Fruit fly (Drosophila melanogaster) whole organism, embryonic: ENCODE results near the gene Cyp313a1.

Experiments used
- CG10267 ChIP-seq: fragments of 200-800 bp; sonication (Bioruptor generic); optimal IDR thresholded peaks from 2 replicates; lab custom pipeline; 2018; ENCODE audit warnings: missing biosample characterization, mild to moderate bottlenecking, missing genetic modification characterization, moderate library complexity
- CG10979 ChIP-seq: fragments of 200-800 bp; sonication (Bioruptor generic); optimal IDR thresholded peaks from 2 replicates; lab custom pipeline; 2018; ENCODE audit warnings: missing biosample characterization, mild to moderate bottlenecking, missing genetic modification characterization, moderate library complexity
- CG11085 ChIP-seq: fragments of 200-800 bp; sonication (Bioruptor generic); IDR thresholded peaks from 2 replicates; pipeline ENCODE4 v1.3.6; 2022; ENCODE audit warnings: missing biosample characterization, missing genetic modification characterization
- CG11093 ChIP-seq: fragments of 200-800 bp; sonication (Bioruptor generic); IDR thresholded peaks from 3 replicates; pipeline ENCODE4 v1.3.6; 2022; ENCODE audit warnings: missing biosample characterization, missing genetic modification characterization
- CG12744 ChIP-seq: fragments of 200-800 bp; sonication (Bioruptor generic); optimal IDR thresholded peaks from 2 replicates; lab custom pipeline; 2016; ENCODE audit warnings: missing biosample characterization, missing genetic modification characterization
- CG13296 ChIP-seq: fragments of 200-800 bp; sonication (Bioruptor generic); optimal IDR thresholded peaks from 3 replicates; lab custom pipeline; 2018; ENCODE audit warnings: missing biosample characterization, mild to moderate bottlenecking, missing genetic modification characterization
- CG15011 ChIP-seq: fragments of 200-800 bp; sonication (Bioruptor generic); optimal IDR thresholded peaks from 3 replicates; lab custom pipeline; 2018; ENCODE audit warnings: missing biosample characterization, mild to moderate bottlenecking, missing genetic modification characterization
- CG17912 ChIP-seq: fragments of 200-800 bp; sonication (Bioruptor generic); optimal IDR thresholded peaks from 2 replicates; lab custom pipeline; 2018; ENCODE audit warnings: missing biosample characterization, mild to moderate bottlenecking, missing genetic modification characterization
- CG2129 ChIP-seq: fragments of 200-800 bp; sonication (Bioruptor generic); IDR thresholded peaks from 2 replicates; pipeline ENCODE4 v1.3.6; 2022; ENCODE audit warnings: missing biosample characterization, missing genetic modification characterization; ENCODE audit not compliant: partially characterized antibody
- CG2202 ChIP-seq: fragments of 200-800 bp; sonication (Bioruptor generic); optimal IDR thresholded peaks from 2 replicates; lab custom pipeline; 2018; ENCODE audit warnings: missing biosample characterization, mild to moderate bottlenecking, missing genetic modification characterization
- CG30403 ChIP-seq: fragments of 200-800 bp; sonication (Bioruptor generic); optimal IDR thresholded peaks from 3 replicates; lab custom pipeline; 2016; ENCODE audit warnings: missing biosample characterization, missing genetic modification characterization
- CG31388 ChIP-seq: fragments of 200-800 bp; sonication (Bioruptor generic); optimal IDR thresholded peaks from 2 replicates; lab custom pipeline; 2016; ENCODE audit warnings: missing biosample characterization, missing genetic modification characterization
- CG32767 ChIP-seq: fragments of 200-800 bp; sonication (Bioruptor generic); IDR thresholded peaks from 2 replicates; pipeline ENCODE4 v1.3.6; 2022; ENCODE audit warnings: missing biosample characterization, missing genetic modification characterization
- CG3281 ChIP-seq: fragments of 200-800 bp; sonication (Bioruptor generic); optimal IDR thresholded peaks from 3 replicates; lab custom pipeline; 2017; ENCODE audit warnings: missing biosample characterization, mild to moderate bottlenecking, missing genetic modification characterization
- CG4707 ChIP-seq: fragments of 200-800 bp; sonication (Bioruptor generic); optimal IDR thresholded peaks from 2 replicates; lab custom pipeline; 2018; ENCODE audit warnings: missing biosample characterization, mild to moderate bottlenecking, missing genetic modification characterization, moderate library complexity
- CG4854 ChIP-seq: fragments of 200-800 bp; sonication (Bioruptor generic); optimal IDR thresholded peaks from 2 replicates; lab custom pipeline; 2016; ENCODE audit warnings: missing biosample characterization, missing genetic modification characterization, inconsistent platforms
- CG6654 ChIP-seq: fragments of 200-800 bp; sonication (Bioruptor generic); optimal IDR thresholded peaks from 2 replicates; lab custom pipeline; 2017; ENCODE audit warnings: missing biosample characterization, mild to moderate bottlenecking, missing genetic modification characterization
- CG7963 ChIP-seq: fragments of 200-800 bp; sonication (Bioruptor generic); IDR thresholded peaks from 3 replicates; pipeline ENCODE4 v1.3.6; 2022; ENCODE audit warnings: missing biosample characterization, missing genetic modification characterization; ENCODE audit not compliant: partially characterized antibody
- CG8765 ChIP-seq: fragments of 200-800 bp; sonication (Bioruptor generic); IDR thresholded peaks from 2 replicates; pipeline ENCODE4 v1.3.6; 2022; ENCODE audit warnings: missing biosample characterization, missing genetic modification characterization
- CTCF ChIP-seq: fragments of 200-800 bp; sonication (Bioruptor generic); optimal IDR thresholded peaks from 2 replicates; lab custom pipeline; 2017; ENCODE audit warnings: missing biosample characterization, mild to moderate bottlenecking, missing genetic modification characterization, moderate library complexity
- D19A ChIP-seq: fragments of 200-800 bp; optimal IDR thresholded peaks from 3 replicates; lab custom pipeline; 2019; ENCODE audit warnings: missing biosample characterization, mild to moderate bottlenecking, missing genetic modification characterization, moderate library complexity
- Deaf1 ChIP-seq: fragments of 200-800 bp; optimal IDR thresholded peaks from 3 replicates; lab custom pipeline; 2019; ENCODE audit warnings: missing biosample characterization, mild to moderate bottlenecking, missing genetic modification characterization, moderate library complexity
- Ets65A ChIP-seq: fragments of 200-800 bp; sonication (Bioruptor generic); peaks from one replicate; lab custom pipeline; 2016; ENCODE audit warnings: missing biosample characterization, missing genetic modification characterization
- HLH54F ChIP-seq: fragments of 200-800 bp; sonication (Bioruptor generic); optimal IDR thresholded peaks from 3 replicates; lab custom pipeline; 2016; ENCODE audit warnings: missing biosample characterization, missing genetic modification characterization
- Hr3 ChIP-seq: fragments of 200-800 bp; sonication (Bioruptor generic); optimal IDR thresholded peaks from 3 replicates; lab custom pipeline; 2016; ENCODE audit warnings: missing biosample characterization, missing genetic modification characterization
- Neu2 ChIP-seq: fragments of 200-800 bp; sonication (Bioruptor generic); optimal IDR thresholded peaks from 3 replicates; lab custom pipeline; 2016; ENCODE audit warnings: missing biosample characterization, missing genetic modification characterization, borderline replicate concordance
- Oli ChIP-seq: fragments of 200-800 bp; sonication (Bioruptor generic); optimal IDR thresholded peaks from 2 replicates; lab custom pipeline; 2018; ENCODE audit warnings: missing biosample characterization, mild to moderate bottlenecking, missing genetic modification characterization, moderate library complexity
- PHDP ChIP-seq: fragments of 200-800 bp; sonication (Bioruptor generic); optimal IDR thresholded peaks from 3 replicates; lab custom pipeline; 2018; ENCODE audit warnings: missing biosample characterization, mild to moderate bottlenecking, missing genetic modification characterization, moderate library complexity
- Six4 ChIP-seq: fragments of 200-800 bp; sonication (Bioruptor generic); optimal IDR thresholded peaks from 2 replicates; lab custom pipeline; 2016; ENCODE audit warnings: missing biosample characterization, missing genetic modification characterization
- aop ChIP-seq: fragments of 200-800 bp; sonication (Bioruptor generic); IDR thresholded peaks from 2 replicates; pipeline ENCODE4 v1.3.6; 2022; ENCODE audit warnings: missing biosample characterization, missing genetic modification characterization
- br ChIP-seq: fragments of >200 bp; optimal IDR thresholded peaks from 2 replicates; lab custom pipeline; 2017
- bsh ChIP-seq, 2 experiments: fragments of 200-800 bp; sonication (Bioruptor generic); optimal IDR thresholded peaks; 2 replicates each; lab custom pipeline; 2017 to 2018; ENCODE audit warnings: mild to moderate bottlenecking in 2 of 2, missing biosample characterization in 2 of 2, missing genetic modification characterization in 2 of 2, moderate library complexity in 1 of 2
- crc ChIP-seq: fragments of 200-800 bp; sonication (Bioruptor generic); optimal IDR thresholded peaks from 2 replicates; lab custom pipeline; 2016; ENCODE audit warnings: missing biosample characterization, missing genetic modification characterization
- dimm ChIP-seq: fragments of 200-800 bp; sonication (Bioruptor generic); IDR thresholded peaks from 2 replicates; pipeline ENCODE4 v1.3.6; 2022; ENCODE audit warnings: missing biosample characterization, missing genetic modification characterization
- eyg ChIP-seq: fragments of 200-800 bp; sonication (Bioruptor generic); optimal IDR thresholded peaks from 3 replicates; lab custom pipeline; 2016; ENCODE audit warnings: missing biosample characterization, missing genetic modification characterization
- grn ChIP-seq: fragments of 200-800 bp; sonication (Bioruptor generic); optimal IDR thresholded peaks from 3 replicates; lab custom pipeline; 2017; ENCODE audit warnings: missing biosample characterization, missing genetic modification characterization
- jumu ChIP-seq: fragments of 200-800 bp; sonication (Bioruptor generic); optimal IDR thresholded peaks from 3 replicates; lab custom pipeline; 2016; ENCODE audit warnings: missing biosample characterization, missing genetic modification characterization
- kni ChIP-seq: fragments of 200-800 bp; sonication (Bioruptor generic); optimal IDR thresholded peaks from 3 replicates; lab custom pipeline; 2017; ENCODE audit warnings: mild to moderate bottlenecking, missing biosample characterization, missing genetic modification reagents, missing genetic modification characterization
- nmo ChIP-seq: fragments of 200-800 bp; sonication (Bioruptor generic); optimal IDR thresholded peaks from 2 replicates; lab custom pipeline; 2018; ENCODE audit warnings: missing biosample characterization, mild to moderate bottlenecking, missing genetic modification characterization, moderate library complexity
- salm ChIP-seq: fragments of 200-800 bp; sonication (Bioruptor generic); optimal IDR thresholded peaks from 2 replicates; lab custom pipeline; 2018; ENCODE audit warnings: missing biosample characterization, mild to moderate bottlenecking, missing genetic modification characterization
- sc ChIP-seq, 3 experiments: fragments of >200 bp in 2 of 3; fragments of 200-800 bp in 1 of 3; sonication (Bioruptor generic) in 1 of 3; optimal IDR thresholded peaks; 2 replicates in 2 of 3; 3 replicates in 1 of 3; lab custom pipeline; 2017; ENCODE audit warnings: mild to moderate bottlenecking in 1 of 3, missing biosample characterization in 1 of 3, missing genetic modification characterization in 1 of 3, missing genetic modification reagents in 1 of 3
- scrt ChIP-seq: fragments of 200-800 bp; sonication (Bioruptor generic); optimal IDR thresholded peaks from 2 replicates; lab custom pipeline; 2018; ENCODE audit warnings: missing biosample characterization, mild to moderate bottlenecking, missing genetic modification characterization, moderate library complexity
- tin ChIP-seq: fragments of 200-800 bp; sonication (Bioruptor generic); optimal IDR thresholded peaks from 3 replicates; lab custom pipeline; 2016; ENCODE audit warnings: missing biosample characterization, missing genetic modification characterization
- unc-4 ChIP-seq: fragments of 200-800 bp; sonication (Bioruptor generic); IDR thresholded peaks from 2 replicates; pipeline ENCODE4 v1.3.6; 2022; ENCODE audit warnings: missing biosample characterization, missing genetic modification characterization; ENCODE audit not compliant: partially characterized antibody

Cyp313a1 gene

dm6 chr3R:14473574-14473973 lies 47.3 kb upstream of the Cyp313a1 start (continued):
- TF ChIP-seq CG4854 (GFP tag; lab: Kevin White, UChicago) (peak; percentile 1), CG7963 (GFP tag; lab: Robert Waterston, UW) (no peak), salm (tag; lab: Kevin White, UChicago) (no peak), HLH54F (GFP tag; lab: Kevin White, UChicago) (peak; percentile 44), CG31388 (no peak), grn (no peak), crc (GFP tag; lab: Kevin White, UChicago) (peak; percentile 27), CG10979 (tag; lab: Kevin White, UChicago) (peak; percentile 48), CG15011 (GFP tag; lab: Kevin White, UChicago) (peak; percentile 33), br (no peak), nmo (peak; percentile 52), Six4 (GFP tag; lab: Kevin White, UChicago) (peak; percentile 15), unc-4 (no peak), CG2129 (GFP tag; lab: Robert Waterston, UW) (no peak), tin (GFP tag; lab: Kevin White, UChicago) (peak; percentile 7), CG10267 (peak; percentile 35), Hr3 (GFP tag; lab: Kevin White, UChicago) (peak; percentile 14), kni (no peak), PHDP (tag; lab: Kevin White, UChicago) (peak; percentile 67), CG3281 (GFP tag; lab: Kevin White, UChicago) (peak; percentile 62), CG8765 (no peak), Deaf1 (tag; lab: Kevin White, UChicago) (no peak), CG13296 (GFP tag; lab: Kevin White, UChicago) (no peak), CG11085 (GFP tag; lab: Robert Waterston, UW) (0 out of 2 replicates have a peak, but pooled peaks have one; percentile 15), CG4707 (GFP tag; lab: Kevin White, UChicago) (no peak), D19A (tag; lab: Kevin White, UChicago) (peak; percentile 20), Neu2 (GFP tag; lab: Kevin White, UChicago) (no peak), bsh (GFP tag; optimal IDR thresholded peaks at IDR 0.05; lab: Kevin White, UChicago) (peak; percentile 6 to 63), scrt (GFP tag; lab: Kevin White, UChicago) (peak; percentile 19), CG30403 (GFP tag; lab: Kevin White, UChicago) (peak; percentile 47), CTCF (no peak), aop (GFP tag; lab: Robert Waterston, UW) (no peak), jumu (peak; percentile 11), CG12744 (GFP tag; lab: Kevin White, UChicago) (peak; percentile 43), CG6654 (GFP tag; lab: Kevin White, UChicago) (peak; percentile 24), Oli (peak; percentile 43), eyg (GFP tag; lab: Kevin White, UChicago) (peak; percentile 13), CG17912 (GFP tag; lab: Kevin White, UChicago) (no peak), sc (optimal IDR thresholded peaks at IDR 0.05; lab: Kevin White, UChicago) (no peak), sc (GFP tag; optimal IDR thresholded peaks at IDR 0.05; lab: Kevin White, UChicago) (no peak), CG11093 (GFP tag; lab: Robert Waterston, UW) (no peak), CG2202 (tag; lab: Kevin White, UChicago) (no peak), CG32767 (0 out of 2 replicates have a peak, but pooled peaks have one; percentile 19), Ets65A (GFP tag; lab: Kevin White, UChicago) (peak; percentile 94), dimm (GFP tag; lab: Robert Waterston, UW) (no peak)
